Fruit fly (Drosophila melanogaster) whole organism, embryonic: ENCODE data around the gene CG3546.
A peak's percentile ranks its signal among the peaks of the same experiment; 100 is the strongest.

Source experiments
- Adf1 ChIP-seq: fragments of 200-800 bp; sonication (Bioruptor generic); IDR thresholded peaks from 2 replicates; pipeline ENCODE4 v1.3.6; 2022; ENCODE audit warnings: missing biosample characterization, missing genetic modification characterization
- BtbVII ChIP-seq: fragments of 200-800 bp; sonication (Bioruptor generic); optimal IDR thresholded peaks from 3 replicates; lab custom pipeline; 2017; ENCODE audit warnings: missing biosample characterization, mild to moderate bottlenecking, missing genetic modification characterization
- CG1024 ChIP-seq: fragments of 200-800 bp; sonication (Bioruptor generic); IDR thresholded peaks from 2 replicates; pipeline ENCODE4 v1.3.6; 2022; ENCODE audit warnings: missing biosample characterization, missing genetic modification characterization
- CG11085 ChIP-seq: fragments of 200-800 bp; sonication (Bioruptor generic); IDR thresholded peaks from 2 replicates; pipeline ENCODE4 v1.3.6; 2022; ENCODE audit warnings: missing biosample characterization, missing genetic modification characterization
- CG11398 ChIP-seq: fragments of 200-800 bp; sonication (Bioruptor generic); optimal IDR thresholded peaks from 2 replicates; lab custom pipeline; 2016; ENCODE audit warnings: missing biosample characterization, missing genetic modification characterization
- CG12299 ChIP-seq: fragments of 200-800 bp; sonication (Bioruptor generic); optimal IDR thresholded peaks from 2 replicates; lab custom pipeline; 2018; ENCODE audit warnings: missing biosample characterization, mild to moderate bottlenecking, missing genetic modification characterization
- CG13296 ChIP-seq: fragments of 200-800 bp; sonication (Bioruptor generic); optimal IDR thresholded peaks from 3 replicates; lab custom pipeline; 2018; ENCODE audit warnings: missing biosample characterization, mild to moderate bottlenecking, missing genetic modification characterization
- CG15479 ChIP-seq: fragments of 200-800 bp; sonication (Bioruptor generic); optimal IDR thresholded peaks from 3 replicates; lab custom pipeline; 2019; ENCODE audit warnings: missing biosample characterization, mild to moderate bottlenecking, missing genetic modification characterization, moderate library complexity
- CG15514 ChIP-seq: fragments of 200-800 bp; sonication (Bioruptor generic); optimal IDR thresholded peaks from 3 replicates; lab custom pipeline; 2017; ENCODE audit warnings: missing biosample characterization, missing genetic modification characterization, mild to moderate bottlenecking, moderate library complexity, missing genetic modification reagents
- CG17361 ChIP-seq: fragments of 200-800 bp; sonication (Bioruptor generic); IDR thresholded peaks from 3 replicates; pipeline ENCODE4 v1.3.6; 2022; ENCODE audit warnings: missing biosample characterization, missing genetic modification characterization
- CG17612 ChIP-seq: fragments of 200-800 bp; sonication (Bioruptor generic); IDR thresholded peaks from 2 replicates; pipeline ENCODE4 v1.3.6; 2022; ENCODE audit warnings: missing biosample characterization, missing genetic modification characterization
- CG2120 ChIP-seq: fragments of 200-800 bp; sonication (Bioruptor generic); optimal IDR thresholded peaks from 3 replicates; lab custom pipeline; 2016; ENCODE audit warnings: missing biosample characterization, missing genetic modification characterization
- CG2202 ChIP-seq: fragments of 200-800 bp; sonication (Bioruptor generic); optimal IDR thresholded peaks from 2 replicates; lab custom pipeline; 2018; ENCODE audit warnings: missing biosample characterization, mild to moderate bottlenecking, missing genetic modification characterization
- CG2678 ChIP-seq: fragments of 200-800 bp; sonication (Bioruptor generic); optimal IDR thresholded peaks from 3 replicates; lab custom pipeline; 2019; ENCODE audit warnings: missing biosample characterization, mild to moderate bottlenecking, missing genetic modification characterization, moderate library complexity
- CG30403 ChIP-seq: fragments of 200-800 bp; sonication (Bioruptor generic); optimal IDR thresholded peaks from 3 replicates; lab custom pipeline; 2016; ENCODE audit warnings: missing biosample characterization, missing genetic modification characterization
- CG34376 ChIP-seq: fragments of 200-800 bp; sonication (Bioruptor generic); optimal IDR thresholded peaks from 2 replicates; lab custom pipeline; 2018; ENCODE audit warnings: missing biosample characterization, mild to moderate bottlenecking, missing genetic modification characterization
- CG43689 ChIP-seq: fragments of 200-800 bp; sonication (Bioruptor generic); IDR thresholded peaks from 2 replicates; pipeline ENCODE4 v1.3.6; 2022; ENCODE audit warnings: missing biosample characterization, missing genetic modification characterization
- CG4707 ChIP-seq: fragments of 200-800 bp; sonication (Bioruptor generic); optimal IDR thresholded peaks from 2 replicates; lab custom pipeline; 2018; ENCODE audit warnings: missing biosample characterization, mild to moderate bottlenecking, missing genetic modification characterization, moderate library complexity
- CG4854 ChIP-seq: fragments of 200-800 bp; sonication (Bioruptor generic); optimal IDR thresholded peaks from 2 replicates; lab custom pipeline; 2016; ENCODE audit warnings: missing biosample characterization, missing genetic modification characterization, inconsistent platforms
- CG6854 ChIP-seq: fragments of 200-800 bp; sonication (Bioruptor generic); optimal IDR thresholded peaks from 3 replicates; lab custom pipeline; 2017; ENCODE audit warnings: missing biosample characterization, mild to moderate bottlenecking, missing genetic modification characterization
- CG7928 ChIP-seq: fragments of 200-800 bp; sonication (Bioruptor generic); optimal IDR thresholded peaks from 2 replicates; lab custom pipeline; 2017; ENCODE audit warnings: missing biosample characterization, mild to moderate bottlenecking, missing genetic modification characterization
- CG7963 ChIP-seq: fragments of 200-800 bp; sonication (Bioruptor generic); IDR thresholded peaks from 3 replicates; pipeline ENCODE4 v1.3.6; 2022; ENCODE audit warnings: missing biosample characterization, missing genetic modification characterization; ENCODE audit not compliant: partially characterized antibody
- CG8359 ChIP-seq: fragments of 200-800 bp; sonication (Bioruptor generic); optimal IDR thresholded peaks from 2 replicates; lab custom pipeline; 2017; ENCODE audit warnings: missing biosample characterization, mild to moderate bottlenecking, missing genetic modification characterization, borderline replicate concordance
- CG8388 ChIP-seq: fragments of 200-800 bp; sonication (Bioruptor generic); optimal IDR thresholded peaks from 2 replicates; lab custom pipeline; 2019; ENCODE audit warnings: missing biosample characterization, mild to moderate bottlenecking, missing genetic modification characterization, moderate library complexity
- CG9609 ChIP-seq: fragments of 200-800 bp; sonication (Bioruptor generic); optimal IDR thresholded peaks from 3 replicates; lab custom pipeline; 2016; ENCODE audit warnings: missing biosample characterization, missing genetic modification characterization
- CG9797 ChIP-seq: fragments of 200-800 bp; sonication (Bioruptor generic); optimal IDR thresholded peaks from 3 replicates; lab custom pipeline; 2018; ENCODE audit warnings: missing biosample characterization, mild to moderate bottlenecking, missing genetic modification characterization
- CTCF ChIP-seq: fragments of 200-800 bp; sonication (Bioruptor generic); optimal IDR thresholded peaks from 2 replicates; lab custom pipeline; 2017; ENCODE audit warnings: missing biosample characterization, mild to moderate bottlenecking, missing genetic modification characterization, moderate library complexity
- Dfd ChIP-seq, 2 experiments: fragments of >200 bp; optimal IDR thresholded peaks; 2 replicates each; lab custom pipeline; 2017; ENCODE audit warnings: missing biosample characterization in 2 of 2, missing genetic modification characterization in 2 of 2
- H2.0 ChIP-seq: fragments of 200-800 bp; sonication (Bioruptor generic); IDR thresholded peaks from 2 replicates; pipeline ENCODE4 v1.3.6; 2022; ENCODE audit warnings: missing biosample characterization, missing genetic modification characterization
- NK7.1 ChIP-seq: fragments of 200-800 bp; sonication (Bioruptor generic); optimal IDR thresholded peaks from 3 replicates; lab custom pipeline; 2016; ENCODE audit warnings: missing biosample characterization, missing genetic modification characterization
- Sox100B ChIP-seq: fragments of 200-800 bp; sonication (Bioruptor generic); optimal IDR thresholded peaks from 3 replicates; lab custom pipeline; 2018; ENCODE audit warnings: missing biosample characterization, mild to moderate bottlenecking, missing genetic modification characterization
- Stat92E ChIP-seq, 3 experiments: fragments of >200 bp in 2 of 3; fragments of 200-800 bp in 1 of 3; sonication (Bioruptor generic) in 1 of 3; optimal IDR thresholded peaks; 2 replicates each; lab custom pipeline; 2017 to 2019; ENCODE audit warnings: missing biosample characterization in 3 of 3, missing genetic modification characterization in 3 of 3, mild to moderate bottlenecking in 1 of 3, moderate library complexity in 1 of 3
- TFAM ChIP-seq: fragments of 200-800 bp; sonication (Bioruptor generic); optimal IDR thresholded peaks from 2 replicates; lab custom pipeline; 2017; ENCODE audit warnings: missing biosample characterization, missing genetic modification characterization, inconsistent platforms
- Trl ChIP-seq, 3 experiments: fragments of >200 bp in 2 of 3; fragments of 200-800 bp in 1 of 3; sonication (Bioruptor generic) in 1 of 3; optimal IDR thresholded peaks; 2 replicates in 1 of 3; 3 replicates in 2 of 3; lab custom pipeline; 2016 to 2017; ENCODE audit warnings: missing biosample characterization in 1 of 3, missing genetic modification characterization in 1 of 3
- crc ChIP-seq: fragments of 200-800 bp; sonication (Bioruptor generic); optimal IDR thresholded peaks from 2 replicates; lab custom pipeline; 2016; ENCODE audit warnings: missing biosample characterization, missing genetic modification characterization
- dan ChIP-seq: fragments of 200-800 bp; sonication (Bioruptor generic); IDR thresholded peaks from 2 replicates; pipeline ENCODE4 v1.3.6; 2022; ENCODE audit warnings: missing biosample characterization, missing genetic modification characterization
- emc ChIP-seq: fragments of 200-800 bp; sonication (Bioruptor generic); optimal IDR thresholded peaks from 2 replicates; lab custom pipeline; 2016; ENCODE audit warnings: missing biosample characterization, missing genetic modification characterization
- ems ChIP-seq: fragments of 200-800 bp; sonication (Bioruptor generic); optimal IDR thresholded peaks from 3 replicates; lab custom pipeline; 2016; ENCODE audit warnings: missing biosample characterization, missing genetic modification characterization
- gcm2 ChIP-seq: fragments of 200-800 bp; sonication (Bioruptor generic); optimal IDR thresholded peaks from 2 replicates; lab custom pipeline; 2016; ENCODE audit warnings: missing biosample characterization, missing genetic modification characterization
- gfzf ChIP-seq: fragments of 200-800 bp; sonication (Bioruptor generic); optimal IDR thresholded peaks from 2 replicates; lab custom pipeline; 2016; ENCODE audit warnings: missing biosample characterization, mild to moderate bottlenecking, missing genetic modification characterization, moderate library complexity
- hb ChIP-seq: fragments of 200-800 bp; sonication (Bioruptor generic); IDR thresholded peaks from 3 replicates; pipeline ENCODE4 v1.3.6; 2022; ENCODE audit warnings: missing biosample characterization, missing genetic modification characterization; ENCODE audit not compliant: partially characterized antibody
- mam ChIP-seq: fragments of 200-800 bp; sonication (Bioruptor generic); optimal IDR thresholded peaks from 3 replicates; lab custom pipeline; 2016; ENCODE audit warnings: missing biosample characterization, missing genetic modification characterization
- mirr ChIP-seq: fragments of 200-800 bp; sonication (Bioruptor generic); optimal IDR thresholded peaks from 3 replicates; lab custom pipeline; 2018; ENCODE audit warnings: missing biosample characterization, mild to moderate bottlenecking, missing genetic modification characterization
- pros ChIP-seq: fragments of 200-800 bp; sonication (Bioruptor generic); optimal IDR thresholded peaks from 3 replicates; lab custom pipeline; 2019; ENCODE audit warnings: missing biosample characterization, mild to moderate bottlenecking, missing genetic modification characterization, moderate library complexity
- repo ChIP-seq: fragments of 200-800 bp; sonication (Bioruptor generic); optimal IDR thresholded peaks from 2 replicates; lab custom pipeline; 2016; ENCODE audit warnings: missing biosample characterization, missing genetic modification characterization
- salm ChIP-seq: fragments of 200-800 bp; sonication (Bioruptor generic); optimal IDR thresholded peaks from 2 replicates; lab custom pipeline; 2018; ENCODE audit warnings: missing biosample characterization, mild to moderate bottlenecking, missing genetic modification characterization
- scrt ChIP-seq: fragments of 200-800 bp; sonication (Bioruptor generic); optimal IDR thresholded peaks from 2 replicates; lab custom pipeline; 2018; ENCODE audit warnings: missing biosample characterization, mild to moderate bottlenecking, missing genetic modification characterization, moderate library complexity
- tin ChIP-seq: fragments of 200-800 bp; sonication (Bioruptor generic); optimal IDR thresholded peaks from 3 replicates; lab custom pipeline; 2016; ENCODE audit warnings: missing biosample characterization, missing genetic modification characterization
- toy ChIP-seq: fragments of 200-800 bp; sonication (Bioruptor generic); IDR thresholded peaks from 2 replicates; pipeline ENCODE4 v1.3.6; 2022; ENCODE audit warnings: missing biosample characterization, missing genetic modification characterization
- trem ChIP-seq: fragments of 200-800 bp; optimal IDR thresholded peaks from 3 replicates; lab custom pipeline; 2019; ENCODE audit warnings: missing biosample characterization, mild to moderate bottlenecking, missing genetic modification characterization, moderate library complexity
- unc-4 ChIP-seq: fragments of 200-800 bp; sonication (Bioruptor generic); IDR thresholded peaks from 2 replicates; pipeline ENCODE4 v1.3.6; 2022; ENCODE audit warnings: missing biosample characterization, missing genetic modification characterization; ENCODE audit not compliant: partially characterized antibody
- yki ChIP-seq: fragments of >200 bp; optimal IDR thresholded peaks from 3 replicates; lab custom pipeline; 2018

Gene CG3546

DNA sequence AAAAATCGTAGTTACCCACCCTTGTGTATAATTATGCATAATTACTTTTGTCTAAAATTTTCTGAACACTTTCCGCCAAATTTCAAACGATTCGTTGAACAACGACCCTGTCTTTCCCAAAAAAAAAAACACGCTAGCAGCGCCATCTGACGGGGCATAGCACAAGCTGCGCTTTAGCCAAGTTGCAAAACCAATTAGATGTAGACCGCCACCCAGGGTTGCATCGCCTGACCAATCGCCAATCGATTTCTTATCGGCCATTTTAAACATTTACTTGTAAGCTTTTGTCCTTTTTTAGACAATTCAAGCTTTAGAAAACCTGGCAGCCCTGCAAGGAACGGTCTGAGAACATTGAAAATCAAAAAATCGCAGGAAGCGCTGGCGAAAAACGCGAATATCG is 28.0 kb upstream of the CG3546 start, which contains the start of gene CG3556 (continued):
- TF ChIP-seq CG2678 (no peak), Stat92E (GFP tag; optimal IDR thresholded peaks at IDR 0.05; lab: Kevin White, UChicago) (no peak), CG2120 (GFP tag; lab: Kevin White, UChicago) (peak; percentile 44), crc (GFP tag; lab: Kevin White, UChicago) (no peak), CG12299 (no peak), CG6854 (GFP tag; lab: Kevin White, UChicago) (no peak), CG4854 (GFP tag; lab: Kevin White, UChicago) (peak; percentile 33), TFAM (GFP tag; lab: Kevin White, UChicago) (no peak), CG2202 (tag; lab: Kevin White, UChicago) (no peak), CG9797 (GFP tag; lab: Kevin White, UChicago) (peak; percentile 48), ems (GFP tag; lab: Kevin White, UChicago) (no peak), CG17361 (GFP tag; lab: Robert Waterston, UW) (no peak; the same call in 2 of the 3 replicates), BtbVII (GFP tag; lab: Kevin White, UChicago) (no peak), gfzf (peak; percentile 76), CG43689 (GFP tag; lab: Robert Waterston, UW) (no peak), trem (tag; lab: Kevin White, UChicago) (peak; percentile 1), CTCF (GFP tag; lab: Kevin White, UChicago) (peak; percentile 94), hb (GFP tag; lab: Robert Waterston, UW) (peak; percentile 52; the same call in 1 of the 3 replicates), salm (tag; lab: Kevin White, UChicago) (no peak), CG34376 (GFP tag; lab: Kevin White, UChicago) (no peak), gcm2 (GFP tag; lab: Kevin White, UChicago) (no peak), dan (GFP tag; lab: Robert Waterston, UW) (no peak), emc (GFP tag; lab: Kevin White, UChicago) (no peak), CG30403 (GFP tag; lab: Kevin White, UChicago) (peak; percentile 49), mam (GFP tag; lab: Kevin White, UChicago) (peak; percentile 16), toy (GFP tag; lab: Robert Waterston, UW) (no peak), yki (lab: Kevin White, UChicago) (no peak), CG1024 (GFP tag; lab: Robert Waterston, UW) (no peak), pros (no peak), unc-4 (GFP tag; lab: Robert Waterston, UW) (peak; percentile 58), CG17612 (GFP tag; lab: Robert Waterston, UW) (peak; percentile 31; the same call in 1 of the 2 replicates), CG8359 (GFP tag; lab: Kevin White, UChicago) (no peak), CG7928 (GFP tag; lab: Kevin White, UChicago) (peak; percentile 68), CG9609 (peak; percentile 25), CG4707 (GFP tag; lab: Kevin White, UChicago) (no peak), repo (no peak), scrt (GFP tag; lab: Kevin White, UChicago) (no peak), Trl (optimal IDR thresholded peaks at IDR 0.05; lab: Kevin White, UChicago) (no peak), Trl (GFP tag; optimal IDR thresholded peaks at IDR 0.05; lab: Kevin White, UChicago) (peak; percentile 44), CG15479 (GFP tag; lab: Kevin White, UChicago) (no peak), Adf1 (GFP tag; lab: Robert Waterston, UW) (no peak), mirr (GFP tag; lab: Kevin White, UChicago) (no peak), CG8388 (no peak), Sox100B (GFP tag; lab: Kevin White, UChicago) (no peak), CG13296 (GFP tag; lab: Kevin White, UChicago) (no peak), tin (peak; percentile 56), CG11398 (GFP tag; lab: Kevin White, UChicago) (no peak), CG11085 (GFP tag; lab: Robert Waterston, UW) (no peak), CG15514 (GFP tag; lab: Kevin White, UChicago) (peak; percentile 78), NK7.1 (GFP tag; lab: Kevin White, UChicago) (no peak), CG7963 (GFP tag; lab: Robert Waterston, UW) (peak; percentile 75), H2.0 (no peak), Dfd (GFP tag; optimal IDR thresholded peaks at IDR 0.05; lab: Kevin White, UChicago) (no peak)
